Worm (Caenorhabditis elegans) whole organism, midembryonic: ENCODE results near the gene F53A3.1.
A peak's percentile ranks its signal among the peaks of the same experiment; 100 is the strongest.

Source experiments
- T22C8.4 ChIP-seq: fragments of 200-800 bp; sonication (Bioruptor generic); IDR thresholded peaks from 2 replicates; pipeline ENCODE4 v1.3.6; 2022; ENCODE audit warnings: missing genetic modification characterization, missing compliant biosample characterization
- cog-1 ChIP-seq: sonication (generic microtip); optimal IDR thresholded peaks from 2 replicates; lab custom pipeline; 2016; ENCODE audit warnings: missing genetic modification characterization, missing compliant biosample characterization
- flt-1 ChIP-seq: fragments of 200-800 bp; sonication (Bioruptor generic); IDR thresholded peaks from 2 replicates; pipeline ENCODE4 v1.3.6; 2022; ENCODE audit warnings: missing genetic modification characterization, missing compliant biosample characterization

- TF ChIP-seq cog-1 (tag; lab: Kevin White, UChicago) (peak; percentile 95), T22C8.4 (GFP tag; lab: Robert Waterston, UW) (no peak), flt-1 (GFP tag; lab: Robert Waterston, UW) (peak; percentile 63; the same call in 1 of the 2 replicates)
Measured at ce11 chrIII:1921136-1921680, 22.2 kb downstream of the F53A3.1 start.
